Fruit fly (Drosophila melanogaster) whole organism, prepupa: ENCODE measurements around the gene Kaz-m1.

Experiments used
- Blimp-1 ChIP-seq: fragments of 200-800 bp; sonication (Bioruptor generic); optimal IDR thresholded peaks from 3 replicates; lab custom pipeline; 2017; ENCODE audit warnings: missing biosample characterization, missing genetic modification characterization, mild to moderate bottlenecking, moderate library complexity, missing genetic modification reagents
- CG10631 ChIP-seq: fragments of 200-800 bp; sonication (Bioruptor generic); optimal IDR thresholded peaks from 2 replicates; lab custom pipeline; 2016; ENCODE audit warnings: missing biosample characterization, missing genetic modification characterization
- CG11294 ChIP-seq: fragments of 200-800 bp; sonication (Bioruptor generic); IDR thresholded peaks from 2 replicates; pipeline ENCODE4 v1.3.6; 2022; ENCODE audit warnings: missing biosample characterization, missing genetic modification characterization
- CG11902 ChIP-seq: fragments of 200-800 bp; sonication (Bioruptor generic); optimal IDR thresholded peaks from 3 replicates; lab custom pipeline; 2016; ENCODE audit warnings: missing biosample characterization, missing genetic modification characterization
- CG1621 ChIP-seq: fragments of 200-800 bp; sonication (Bioruptor generic); optimal IDR thresholded peaks from 3 replicates; lab custom pipeline; 2018; ENCODE audit warnings: missing biosample characterization, mild to moderate bottlenecking, missing genetic modification characterization
- CG16779 ChIP-seq: fragments of 200-800 bp; sonication (Bioruptor generic); optimal IDR thresholded peaks from 3 replicates; lab custom pipeline; 2017; ENCODE audit warnings: missing biosample characterization, mild to moderate bottlenecking, missing genetic modification characterization
- CG31627 ChIP-seq: fragments of 200-800 bp; sonication (Bioruptor generic); optimal IDR thresholded peaks from 3 replicates; lab custom pipeline; 2016; ENCODE audit warnings: missing biosample characterization, missing genetic modification characterization
- CG32006 ChIP-seq: fragments of 200-800 bp; sonication (Bioruptor generic); optimal IDR thresholded peaks from 3 replicates; lab custom pipeline; 2017; ENCODE audit warnings: missing biosample characterization, mild to moderate bottlenecking, missing genetic modification characterization
- CG6163 ChIP-seq: fragments of 200-800 bp; sonication (Bioruptor generic); IDR thresholded peaks from 3 replicates; pipeline ENCODE4 v1.3.6; 2022; ENCODE audit warnings: missing biosample characterization, missing genetic modification characterization
- CG6276 ChIP-seq: fragments of 200-800 bp; sonication (Bioruptor generic); optimal IDR thresholded peaks from 2 replicates; lab custom pipeline; 2017; ENCODE audit warnings: missing biosample characterization, mild to moderate bottlenecking, missing genetic modification characterization
- CG6854 ChIP-seq: fragments of 200-800 bp; sonication (Bioruptor generic); optimal IDR thresholded peaks from 2 replicates; lab custom pipeline; 2017; ENCODE audit warnings: missing biosample characterization, mild to moderate bottlenecking, missing genetic modification characterization
- CG7368 ChIP-seq: fragments of 200-800 bp; sonication (Bioruptor generic); optimal IDR thresholded peaks from 3 replicates; lab custom pipeline; 2016; ENCODE audit warnings: missing biosample characterization, missing genetic modification characterization
- CG8119 ChIP-seq: fragments of 200-800 bp; sonication (Bioruptor generic); IDR thresholded peaks from 3 replicates; pipeline ENCODE4 v1.3.6; 2022; ENCODE audit warnings: missing biosample characterization, missing genetic modification characterization
- CG8319 ChIP-seq: fragments of 200-800 bp; sonication (Bioruptor generic); optimal IDR thresholded peaks from 3 replicates; lab custom pipeline; 2016; ENCODE audit warnings: missing biosample characterization, missing genetic modification characterization
- Eip75B ChIP-seq: fragments of 200-800 bp; sonication (Bioruptor generic); optimal IDR thresholded peaks from 3 replicates; lab custom pipeline; 2016; ENCODE audit warnings: missing biosample characterization, missing genetic modification characterization
- Eip78C ChIP-seq: fragments of 200-800 bp; sonication (Bioruptor generic); peaks from one replicate; lab custom pipeline; 2016; ENCODE audit warnings: missing biosample characterization, missing genetic modification characterization
- Gug ChIP-seq: fragments of 200-800 bp; sonication (Bioruptor generic); IDR thresholded peaks from 2 replicates; pipeline ENCODE4 v1.3.6; 2022; ENCODE audit warnings: missing biosample characterization, missing genetic modification characterization
- OdsH ChIP-seq: fragments of 200-800 bp; sonication (Bioruptor generic); optimal IDR thresholded peaks from 3 replicates; lab custom pipeline; 2016; ENCODE audit warnings: missing biosample characterization, missing genetic modification characterization
- Smox ChIP-seq: fragments of 200-800 bp; sonication (Bioruptor generic); optimal IDR thresholded peaks from 3 replicates; lab custom pipeline; 2016; ENCODE audit warnings: missing biosample characterization, missing genetic modification characterization
- Sox102F ChIP-seq: fragments of 200-800 bp; sonication (Bioruptor generic); optimal IDR thresholded peaks from 2 replicates; lab custom pipeline; 2016; ENCODE audit warnings: missing biosample characterization, mild to moderate bottlenecking, missing genetic modification characterization
- Sox14 ChIP-seq: fragments of 200-800 bp; sonication (Bioruptor generic); optimal IDR thresholded peaks from 3 replicates; lab custom pipeline; 2016; ENCODE audit warnings: missing biosample characterization, missing genetic modification characterization
- acj6 ChIP-seq: fragments of 200-800 bp; sonication (Bioruptor generic); optimal IDR thresholded peaks from 3 replicates; lab custom pipeline; 2016; ENCODE audit warnings: missing biosample characterization, missing genetic modification characterization
- fd59A ChIP-seq: fragments of 200-800 bp; sonication (Bioruptor generic); optimal IDR thresholded peaks from 2 replicates; lab custom pipeline; 2017; ENCODE audit warnings: missing biosample characterization, mild to moderate bottlenecking, missing genetic modification characterization, missing genetic modification reagents
- fkh ChIP-seq: fragments of 200-800 bp; sonication (Bioruptor generic); optimal IDR thresholded peaks from 3 replicates; lab custom pipeline; 2017; ENCODE audit warnings: missing biosample characterization, mild to moderate bottlenecking, missing genetic modification characterization, moderate library complexity
- lz ChIP-seq: fragments of 200-800 bp; sonication (Bioruptor generic); optimal IDR thresholded peaks from 3 replicates; lab custom pipeline; 2016; ENCODE audit warnings: missing biosample characterization, missing genetic modification characterization
- net ChIP-seq: fragments of 200-800 bp; sonication (Bioruptor generic); optimal IDR thresholded peaks from 3 replicates; lab custom pipeline; 2016; ENCODE audit warnings: missing biosample characterization, missing genetic modification characterization
- pdm3 ChIP-seq: fragments of 200-800 bp; sonication (Bioruptor generic); optimal IDR thresholded peaks from 3 replicates; lab custom pipeline; 2016; ENCODE audit warnings: missing biosample characterization, missing genetic modification characterization
- ss ChIP-seq, 2 experiments: fragments of 200-800 bp; sonication (Bioruptor generic); optimal IDR thresholded peaks; 2 replicates in 1 of 2; 3 replicates in 1 of 2; lab custom pipeline; 2017 to 2018; ENCODE audit warnings: mild to moderate bottlenecking in 2 of 2, missing biosample characterization in 2 of 2, missing genetic modification characterization in 2 of 2, moderate library complexity in 1 of 2
- svp ChIP-seq: fragments of 200-800 bp; sonication (Bioruptor generic); peaks from one replicate; lab custom pipeline; 2016; ENCODE audit warnings: missing biosample characterization, missing genetic modification characterization
- vri ChIP-seq: fragments of 200-800 bp; sonication (Bioruptor generic); optimal IDR thresholded peaks from 3 replicates; lab custom pipeline; 2016; ENCODE audit warnings: missing biosample characterization, mild to moderate bottlenecking, missing genetic modification characterization

Kaz-m1 gene

dm6 chr3R:26026631-26027274 is 12.2 kb downstream of the Kaz-m1 start:
- TF ChIP-seq CG31627 (no peak), pdm3 (GFP tag; lab: Kevin White, UChicago) (no peak), svp (GFP tag; lab: Kevin White, UChicago) (no peak), CG11294 (no peak), acj6 (no peak), Sox102F (GFP tag; lab: Kevin White, UChicago) (no peak), fd59A (GFP tag; lab: Kevin White, UChicago) (no peak), CG32006 (GFP tag; lab: Kevin White, UChicago) (no peak), CG8119 (GFP tag; lab: Robert Waterston, UW) (no peak), CG10631 (GFP tag; lab: Kevin White, UChicago) (no peak), Gug (GFP tag; lab: Robert Waterston, UW) (no peak), CG11902 (GFP tag; lab: Kevin White, UChicago) (no peak)

DNA sequence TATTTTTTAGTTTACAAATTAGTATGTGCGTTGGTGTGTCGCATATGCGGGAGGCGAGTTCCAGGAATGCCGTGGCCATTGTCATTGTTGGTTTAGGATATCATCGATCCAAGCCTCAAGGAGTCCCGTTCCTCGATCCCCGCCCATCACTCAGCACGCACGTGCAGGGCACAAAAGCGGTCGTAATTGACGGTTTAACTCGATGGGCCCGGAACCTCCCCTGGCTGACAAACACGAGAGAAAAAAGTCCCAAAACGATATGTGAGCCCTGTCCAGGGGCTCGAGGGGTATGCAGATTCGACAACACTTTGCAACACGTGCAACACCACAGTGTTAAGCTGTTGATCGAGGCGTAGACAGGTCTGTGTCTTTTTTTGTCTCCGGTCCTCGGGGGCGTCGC is 13.4 kb downstream of the Kaz-m1 start:
- TF ChIP-seq Sox14 (no peak), CG11294 (no peak), CG8319 (no peak)

dm6 chr3R:26030562-26030961 is 16.0 kb downstream of the Kaz-m1 start:
- peak; percentile 23 for TF ChIP-seq fkh (GFP tag; lab: Kevin White, UChicago)
- TF ChIP-seq ss (GFP tag; optimal IDR thresholded peaks at IDR 0.05; lab: Kevin White, UChicago) = peak in 1 of 2 experiments; percentile 60
- no peak for TF ChIP-seq Eip78C (GFP tag; lab: Kevin White, UChicago)

- peak; percentile 13 for TF ChIP-seq net (GFP tag; lab: Kevin White, UChicago)
- peak; percentile 7 for TF ChIP-seq fkh (GFP tag; lab: Kevin White, UChicago)
- TF ChIP-seq OdsH = no peak
- no peak for TF ChIP-seq Sox102F (GFP tag; lab: Kevin White, UChicago)
- peak in 1 of 2 experiments; percentile 20 for TF ChIP-seq ss (GFP tag; optimal IDR thresholded peaks at IDR 0.05; lab: Kevin White, UChicago)
- TF ChIP-seq CG16779 (tag; lab: Kevin White, UChicago) = no peak
- peak; percentile 19 for TF ChIP-seq CG6854 (GFP tag; lab: Kevin White, UChicago)
- TF ChIP-seq CG8119 (GFP tag; lab: Robert Waterston, UW) = no peak
- no peak for TF ChIP-seq CG1621
- TF ChIP-seq CG7368 = no peak
- no peak for TF ChIP-seq CG6276 (GFP tag; lab: Kevin White, UChicago)
These were observed 17.6 kb downstream of the Kaz-m1 start for dm6 chr3R:26031968-26032610.

DNA sequence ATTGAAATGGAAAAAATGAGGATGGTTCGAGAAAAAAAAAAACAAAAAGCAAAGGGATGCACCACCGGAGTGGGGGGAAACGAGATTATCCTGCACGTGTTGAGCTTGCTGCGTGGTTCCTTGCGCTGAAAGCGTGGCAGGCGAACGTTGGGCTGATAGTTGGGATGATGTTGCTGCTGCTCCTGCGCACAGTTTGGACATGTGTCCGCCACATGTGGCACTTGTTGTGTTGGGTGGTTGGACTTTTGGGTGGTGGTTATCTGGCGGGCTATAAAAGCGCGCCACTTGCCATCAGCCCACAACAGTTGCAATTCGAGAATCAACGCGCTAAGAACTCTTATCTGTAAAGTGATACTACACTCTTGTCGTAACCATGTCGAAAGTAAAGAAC is 18.1 kb downstream of the Kaz-m1 start:
- TF ChIP-seq Blimp-1 (GFP tag; lab: Kevin White, UChicago) (no peak), CG6163 (GFP tag; lab: Robert Waterston, UW) (no peak), pdm3 (GFP tag; lab: Kevin White, UChicago) (no peak), CG8319 (no peak), Smox (GFP tag; lab: Kevin White, UChicago) (no peak), CG11294 (no peak), Eip78C (GFP tag; lab: Kevin White, UChicago) (no peak), Eip75B (GFP tag; lab: Kevin White, UChicago) (no peak), CG31627 (no peak), net (GFP tag; lab: Kevin White, UChicago) (no peak), vri (no peak), lz (GFP tag; lab: Kevin White, UChicago) (no peak), fd59A (GFP tag; lab: Kevin White, UChicago) (no peak)
